Worm (Caenorhabditis elegans): ENCODE data around the gene srab-14.

Gene srab-14

ce11 chrII:7499390-7499789 is at the start of gene srab-14:
TSS of gene srab-14 (minus strand) at chrII:7499490.
- TF ChIP-seq unc-62 (GFP tag; optimal IDR thresholded peaks at IDR 0.05) = no peak

ce11 chrII:7549035-7549434 is 49.7 kb upstream of the srab-14 start, which contains the start of gene tph-1:
TSS of gene tph-1 (plus strand) at chrII:7549335.
- TF ChIP-seq unc-62 (GFP tag; optimal IDR thresholded peaks at IDR 0.05) = no peak

ce11 chrII:7548044-7548443 is 48.8 kb upstream of the srab-14 start, which contains the start of gene fbxa-224:
TSS of gene fbxa-224 (minus strand) at chrII:7548144.
- no peak for TF ChIP-seq unc-62 (GFP tag; optimal IDR thresholded peaks at IDR 0.05)

DNA sequence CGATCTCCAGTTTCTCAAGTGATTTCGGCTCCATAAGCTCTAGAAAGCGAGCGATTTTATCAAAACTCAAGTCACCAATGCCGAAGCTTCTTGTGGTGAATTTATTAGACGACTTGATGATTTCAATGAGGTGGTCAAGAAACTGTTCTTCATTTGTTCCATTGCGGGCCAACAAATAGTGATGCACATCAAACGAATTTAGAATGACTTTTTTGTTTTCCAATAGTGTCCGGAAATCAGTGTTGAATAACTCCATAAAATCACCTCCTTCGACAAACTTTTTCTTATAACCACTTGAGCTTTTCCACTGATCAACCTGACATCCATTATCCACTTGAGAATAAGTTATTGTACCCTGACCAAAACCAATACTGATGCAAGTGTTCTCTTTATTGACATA is 48.0 kb upstream of the srab-14 start:
- TF ChIP-seq unc-62 (GFP tag; optimal IDR thresholded peaks at IDR 0.05) = no peak

DNA sequence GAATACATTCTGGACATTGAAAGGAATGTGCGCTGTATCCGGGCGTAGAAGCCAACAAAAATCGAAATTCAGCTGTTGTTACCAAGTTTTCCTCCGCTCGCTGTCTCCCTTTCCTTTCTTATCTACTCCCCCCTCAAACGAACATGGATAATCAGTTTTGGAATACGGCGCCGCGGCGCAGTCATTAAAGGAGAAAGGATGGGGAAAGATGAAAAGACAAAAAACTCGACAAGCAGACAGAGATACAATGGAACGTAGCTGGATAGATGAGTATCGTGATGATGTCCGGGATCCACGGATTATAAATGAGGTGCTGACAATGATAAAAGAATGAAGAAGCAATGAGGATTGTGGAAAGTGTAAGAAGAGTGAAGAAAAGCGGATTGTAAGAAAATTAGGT is 46.1 kb upstream of the srab-14 start:
- TF ChIP-seq unc-62 (GFP tag; optimal IDR thresholded peaks at IDR 0.05) = no peak

ce11 chrII:7544782-7545181 is 45.5 kb upstream of the srab-14 start:
- TF ChIP-seq unc-62 (GFP tag; optimal IDR thresholded peaks at IDR 0.05) = no peak

DNA sequence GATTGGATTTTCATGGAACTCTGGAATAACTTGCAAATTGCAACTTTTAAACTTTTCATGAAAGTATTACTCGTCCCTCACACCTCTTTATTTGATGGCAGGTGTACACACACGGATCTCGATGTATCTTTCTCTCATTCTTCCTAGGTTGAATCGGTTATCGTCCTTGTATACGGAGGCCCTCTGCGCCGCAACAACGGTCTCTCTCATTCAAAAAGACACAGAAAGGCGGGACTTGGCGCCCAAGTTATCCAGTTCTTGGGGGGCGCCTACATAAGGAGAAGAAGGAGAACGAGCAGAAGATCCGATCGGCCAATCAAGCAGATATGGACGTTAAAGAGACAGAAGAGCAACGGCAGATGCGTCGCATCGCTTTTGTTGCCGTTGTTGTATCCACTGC is 44.5 kb upstream of the srab-14 start, which contains the start of gene rol-8:
TSS of gene rol-8 (plus strand) at position 301 of the 400 bp plus-strand sequence.
- TF ChIP-seq unc-62 (GFP tag; optimal IDR thresholded peaks at IDR 0.05) = no peak

ce11 chrII:7542952-7543351 is 43.7 kb upstream of the srab-14 start:
- TF ChIP-seq unc-62 (GFP tag; optimal IDR thresholded peaks at IDR 0.05) = no peak

DNA sequence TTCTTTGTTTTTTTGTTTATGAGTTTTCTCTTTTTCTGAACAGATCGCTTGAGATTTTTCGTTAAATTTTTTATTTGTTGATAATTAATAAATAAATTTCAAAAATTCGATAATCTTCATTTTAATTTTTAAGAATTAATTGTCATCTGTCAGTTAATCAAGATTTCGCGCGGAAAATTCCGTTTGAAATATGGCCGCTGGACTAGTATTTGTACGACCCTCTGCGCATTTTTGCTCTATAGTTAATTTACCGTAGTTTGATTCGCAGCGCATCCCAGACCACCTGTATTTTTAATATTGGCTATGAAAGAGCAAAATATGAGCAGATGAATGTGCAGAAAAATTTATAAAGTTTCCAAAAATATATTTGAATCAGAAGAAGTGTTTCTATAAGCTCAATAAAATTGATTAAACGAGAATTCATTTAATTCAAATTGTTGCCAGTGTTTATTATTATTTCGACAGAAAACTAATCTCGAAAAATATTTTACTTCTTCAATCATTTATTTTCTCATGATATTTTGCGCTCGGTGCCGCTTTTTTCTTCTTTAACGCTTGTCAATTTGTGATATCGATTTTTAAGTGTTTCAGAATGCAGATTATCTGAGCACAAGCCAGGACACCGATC is 38.4 kb upstream of the srab-14 start, which contains the start of gene nfi-1:
TSS of gene nfi-1 (plus strand) at position 578 of the 628 bp plus-strand sequence.
- no peak for TF ChIP-seq unc-62 (GFP tag; optimal IDR thresholded peaks at IDR 0.05)

DNA sequence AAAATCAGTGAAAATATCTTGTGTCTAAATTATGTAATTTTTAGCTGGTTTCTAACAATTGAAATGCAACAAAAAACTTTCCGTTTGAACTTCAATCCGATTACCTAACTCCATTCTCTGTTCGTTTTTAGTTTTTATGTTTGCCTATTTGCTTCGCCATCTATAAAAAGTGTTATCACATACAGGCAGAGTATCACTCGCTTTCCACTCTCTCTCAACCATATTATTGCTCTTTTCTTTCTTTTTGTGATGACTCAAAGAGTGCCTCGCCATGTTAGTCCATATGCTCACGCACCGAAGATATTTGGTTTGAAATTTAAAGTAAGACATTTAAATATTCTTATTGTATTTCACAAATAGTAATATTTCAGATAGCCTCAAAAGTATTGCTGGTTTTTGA is 35.6 kb upstream of the srab-14 start, which contains the start of gene ZK1290.13:
TSS of gene ZK1290.13 (plus strand) at position 73 of the 400 bp plus-strand sequence.
- no peak for TF ChIP-seq unc-62 (GFP tag; optimal IDR thresholded peaks at IDR 0.05)

DNA sequence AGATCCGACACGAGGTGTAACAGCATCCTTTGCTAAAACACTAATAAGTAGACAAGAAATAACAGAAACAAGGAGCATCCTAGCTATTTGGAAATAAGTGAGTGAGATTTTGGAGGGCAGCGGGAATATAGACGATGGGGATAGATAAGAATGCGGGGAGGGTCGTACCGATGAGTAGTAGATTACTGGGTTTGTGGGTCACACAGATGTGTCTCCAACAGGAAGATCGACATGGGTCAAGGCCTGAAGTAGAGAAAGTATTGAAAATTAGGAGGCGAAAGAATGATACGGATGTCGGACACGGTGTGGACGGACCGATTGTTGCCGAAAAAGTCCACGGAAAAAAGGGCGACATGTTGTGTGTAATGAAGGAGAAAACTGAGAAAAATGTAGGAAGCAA is 35.1 kb upstream of the srab-14 start, which contains the start of gene wrt-10:
TSS of gene wrt-10 (minus strand) at position 195 of the 400 bp plus-strand sequence.
- TF ChIP-seq unc-62 (GFP tag; optimal IDR thresholded peaks at IDR 0.05) = no peak

ce11 chrII:7531478-7531877 is 32.2 kb upstream of the srab-14 start:
- no peak for TF ChIP-seq unc-62 (GFP tag; optimal IDR thresholded peaks at IDR 0.05)

- no peak for TF ChIP-seq unc-62 (GFP tag; optimal IDR thresholded peaks at IDR 0.05)
These were observed 31.7 kb upstream of the srab-14 start, which contains the start of gene wrt-1 for ce11 chrII:7530944-7531343. TSS of gene wrt-1 (plus strand) at chrII:7530996.

- TF ChIP-seq unc-62 (GFP tag; optimal IDR thresholded peaks at IDR 0.05) = no peak
These were observed 29.9 kb upstream of the srab-14 start, which contains the start of gene ZK1290.5 for ce11 chrII:7529078-7529683. TSS of gene ZK1290.5 (plus strand) at chrII:7529643.

- TF ChIP-seq unc-62 (GFP tag; optimal IDR thresholded peaks at IDR 0.05) = no peak
These were observed 28.9 kb upstream of the srab-14 start for ce11 chrII:7528210-7528609.

DNA sequence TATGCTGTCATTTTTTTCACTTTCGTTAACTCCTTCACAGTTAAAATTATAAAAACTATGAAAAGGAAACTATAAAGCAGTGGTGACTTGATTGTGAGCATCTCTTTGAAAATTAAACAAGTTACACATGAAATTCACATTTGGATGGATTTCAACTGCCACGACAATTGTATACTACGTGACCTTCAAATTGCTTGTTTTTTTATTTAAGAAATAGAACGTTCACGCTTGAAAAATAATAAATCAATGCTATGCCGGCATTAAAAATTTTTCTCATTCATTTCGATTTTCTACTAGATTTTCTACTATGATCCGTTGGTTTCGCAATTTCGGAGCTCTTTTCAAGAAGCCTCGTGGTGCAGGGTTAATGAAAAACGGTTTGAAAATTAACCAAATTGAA is 26.2 kb upstream of the srab-14 start, which contains the start of the genes ZK1290.7 and rnh-1.1:
TSS of gene ZK1290.7 (minus strand) at position 101 of the 400 bp plus-strand sequence.
TSS of gene rnh-1.1 (plus strand) at position 281 of the 400 bp plus-strand sequence.
- TF ChIP-seq unc-62 (GFP tag; optimal IDR thresholded peaks at IDR 0.05) = no peak

ce11 chrII:7523281-7523680 is 24.0 kb upstream of the srab-14 start, which contains the start of gene ZK1290.15:
TSS of gene ZK1290.15 (plus strand) at chrII:7523581.
- TF ChIP-seq unc-62 (GFP tag; optimal IDR thresholded peaks at IDR 0.05) = no peak
